Fruit fly (Drosophila melanogaster): ENCODE data around the gene CG43965.

Gene CG43965

dm6 chr3L:8675545-8676084 lies 50.0 kb downstream of the CG43965 start, which contains the start of gene hry (continued):
- no peak for TF ChIP-seq CG18764 (GFP tag; optimal IDR thresholded peaks at IDR 0.05)
- TF ChIP-seq Drgx (GFP tag; IDR thresholded peaks at IDR 0.05): peak; percentile 35; the same call in 1 of the 2 replicates
- no peak for TF ChIP-seq az2 (GFP tag; optimal IDR thresholded peaks at IDR 0.05)
- TF ChIP-seq HmgZ (tag; optimal IDR thresholded peaks at IDR 0.05): peak; percentile 42
- TF ChIP-seq Fer1 (GFP tag; optimal IDR thresholded peaks at IDR 0.05): peak; percentile 68
- TF ChIP-seq Deaf1 (tag; optimal IDR thresholded peaks at IDR 0.05): peak; percentile 100
- peak; percentile 30; the same call in 1 of the 2 replicates for TF ChIP-seq Rfx (GFP tag; IDR thresholded peaks at IDR 0.05)
- no peak for TF ChIP-seq ap (GFP tag; IDR thresholded peaks at IDR 0.05)
- peak; percentile 32 for TF ChIP-seq tap (tag; optimal IDR thresholded peaks at IDR 0.05)
- TF ChIP-seq grau (tag; optimal IDR thresholded peaks at IDR 0.05): peak; percentile 38
- peak; percentile 44 for TF ChIP-seq lilli (GFP tag; optimal IDR thresholded peaks at IDR 0.05)
- TF ChIP-seq CG1024 (GFP tag; IDR thresholded peaks at IDR 0.05): no peak
- peak; percentile 37 for TF ChIP-seq CG12391 (tag; optimal IDR thresholded peaks at IDR 0.05)
- TF ChIP-seq CG4820 (GFP tag; optimal IDR thresholded peaks at IDR 0.05): no peak
- no peak for TF ChIP-seq CG31224 (GFP tag; IDR thresholded peaks at IDR 0.05)
- 0 out of 2 replicates have a peak, but pooled peaks have one; percentile 29 for TF ChIP-seq Taf1 (GFP tag; IDR thresholded peaks at IDR 0.05)
- TF ChIP-seq Chrac-16 (GFP tag; optimal IDR thresholded peaks at IDR 0.05): no peak
- no peak for TF ChIP-seq Sry-β (GFP tag; optimal IDR thresholded peaks at IDR 0.05)
- no peak for TF ChIP-seq Bteb2 (GFP tag; optimal IDR thresholded peaks at IDR 0.05)
- no peak for TF ChIP-seq Ets65A (GFP tag)
- peak; percentile 64 for TF ChIP-seq bbx (GFP tag; IDR thresholded peaks at IDR 0.05; ENCODE audit: partially characterized antibody)
- no peak for TF ChIP-seq croc (GFP tag; conservative IDR thresholded peaks at IDR 0.05)
- peak; percentile 28 for TF ChIP-seq kah (GFP tag; optimal IDR thresholded peaks at IDR 0.05)
- no peak for TF ChIP-seq ind (GFP tag; optimal IDR thresholded peaks at IDR 0.05)
- TF ChIP-seq CG13123 (GFP tag; optimal IDR thresholded peaks at IDR 0.05): no peak
- no peak for TF ChIP-seq emc (GFP tag; optimal IDR thresholded peaks at IDR 0.05)
- no peak for TF ChIP-seq Poxn (GFP tag; IDR thresholded peaks at IDR 0.05)
- TF ChIP-seq CG2199 (GFP tag; IDR thresholded peaks at IDR 0.05): peak; percentile 44; the same call in 1 of the 3 replicates
- TF ChIP-seq CG8388 (GFP tag; optimal IDR thresholded peaks at IDR 0.05): no peak
- TF ChIP-seq Doc3 (GFP tag; IDR thresholded peaks at IDR 0.05; ENCODE audit: partially characterized antibody): no peak
- TF ChIP-seq CG8281 (tag; optimal IDR thresholded peaks at IDR 0.05): peak; percentile 33
- no peak for TF ChIP-seq pb (GFP tag; optimal IDR thresholded peaks at IDR 0.05)
- peak; percentile 10 for TF ChIP-seq stwl (tag; optimal IDR thresholded peaks at IDR 0.05)
- no peak for TF ChIP-seq CG8478 (optimal IDR thresholded peaks at IDR 0.05)
- TF ChIP-seq Atf-2 (GFP tag; optimal IDR thresholded peaks at IDR 0.05): no peak
- peak; percentile 48; the same call in 1 of the 2 replicates for TF ChIP-seq CG5953 (GFP tag; IDR thresholded peaks at IDR 0.05)
- TF ChIP-seq caup (GFP tag; optimal IDR thresholded peaks at IDR 0.05; ENCODE audit: severe bottlenecking): peak; percentile 65
- peak; percentile 5 for TF ChIP-seq Fer3 (tag; optimal IDR thresholded peaks at IDR 0.05)
- peak; percentile 65 for TF ChIP-seq CG15514 (GFP tag; optimal IDR thresholded peaks at IDR 0.05)
- no peak for TF ChIP-seq pnt (GFP tag; optimal IDR thresholded peaks at IDR 0.05)
- peak; percentile 88 for TF ChIP-seq abd-A (tag; optimal IDR thresholded peaks at IDR 0.05)
- peak; percentile 86 for TF ChIP-seq CG17829 (tag; optimal IDR thresholded peaks at IDR 0.05)
- TF ChIP-seq stc (GFP tag; IDR thresholded peaks at IDR 0.05): no peak; the same call in 1 of the 2 replicates
- peak; percentile 40 for TF ChIP-seq CG10209 (GFP tag; optimal IDR thresholded peaks at IDR 0.05)
- peak; percentile 33; the same call in 2 of the 3 replicates for TF ChIP-seq knrl (GFP tag; IDR thresholded peaks at IDR 0.05; ENCODE audit: partially characterized antibody)
- TF ChIP-seq Side (GFP tag; optimal IDR thresholded peaks at IDR 0.05): no peak
- TF ChIP-seq CG13424 (tag; optimal IDR thresholded peaks at IDR 0.05): peak; percentile 12
- TF ChIP-seq crc (GFP tag; optimal IDR thresholded peaks at IDR 0.05): no peak
- no peak for TF ChIP-seq Kr (GFP tag; optimal IDR thresholded peaks at IDR 0.05)
- no peak for TF ChIP-seq CG16815 (GFP tag; optimal IDR thresholded peaks at IDR 0.05)
- TF ChIP-seq CG2120 (GFP tag; optimal IDR thresholded peaks at IDR 0.05): no peak
